Worm (Caenorhabditis elegans): ENCODE measurements around the gene nhr-99.

The nhr-99 gene

DNA sequence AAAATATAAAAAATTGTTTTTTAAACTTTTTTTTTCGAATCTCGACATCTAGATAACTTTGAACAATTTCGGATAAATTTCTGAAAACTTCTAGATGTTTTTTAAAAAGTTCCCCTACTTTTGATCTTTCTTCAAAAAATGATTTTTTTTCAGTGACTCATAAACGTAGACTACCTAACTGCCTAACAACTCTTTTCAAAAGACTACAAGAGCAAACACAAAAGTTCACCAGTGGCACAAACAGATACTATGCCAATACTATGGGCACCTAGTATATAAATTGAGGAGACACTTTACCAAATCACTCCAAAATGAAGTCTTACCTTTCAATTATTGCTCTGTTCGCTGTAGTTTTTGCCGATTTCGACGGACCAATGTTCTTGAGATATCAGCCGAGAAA, 29.1 kb downstream of the nhr-99 start, which contains the start of gene srlf-35:
srlf-35 (plus strand) TSS at position 301 of the 400 bp plus-strand sequence.
- TF ChIP-seq nhr-28 (tag; optimal IDR thresholded peaks at IDR 0.05) (no peak), ceh-39 (tag; optimal IDR thresholded peaks at IDR 0.05) (no peak)

DNA sequence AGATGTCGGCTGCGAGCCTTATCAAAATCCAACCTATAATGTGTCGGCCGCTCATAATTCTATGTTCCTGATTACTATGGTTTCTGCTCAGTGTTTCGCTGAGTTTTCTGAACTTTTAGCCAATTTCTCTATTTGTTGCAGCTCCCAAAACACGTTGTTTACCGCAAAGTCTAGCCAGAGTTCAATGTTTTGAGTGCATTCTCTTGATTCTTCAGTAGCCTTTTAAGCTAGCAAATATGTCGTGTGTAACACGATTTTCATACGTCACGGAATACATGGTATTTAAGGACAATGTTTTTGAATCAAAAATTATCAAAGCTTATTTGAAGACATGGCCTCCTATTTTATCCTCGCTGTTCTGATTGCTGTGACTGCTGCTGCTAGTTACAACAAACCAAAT, 30.6 kb downstream of the nhr-99 start, which contains the start of gene srlf-19:
srlf-19 (plus strand) TSS at position 301 of the 400 bp plus-strand sequence.
- no peak for TF ChIP-seq hlh-1 (tag; optimal IDR thresholded peaks at IDR 0.05)

DNA sequence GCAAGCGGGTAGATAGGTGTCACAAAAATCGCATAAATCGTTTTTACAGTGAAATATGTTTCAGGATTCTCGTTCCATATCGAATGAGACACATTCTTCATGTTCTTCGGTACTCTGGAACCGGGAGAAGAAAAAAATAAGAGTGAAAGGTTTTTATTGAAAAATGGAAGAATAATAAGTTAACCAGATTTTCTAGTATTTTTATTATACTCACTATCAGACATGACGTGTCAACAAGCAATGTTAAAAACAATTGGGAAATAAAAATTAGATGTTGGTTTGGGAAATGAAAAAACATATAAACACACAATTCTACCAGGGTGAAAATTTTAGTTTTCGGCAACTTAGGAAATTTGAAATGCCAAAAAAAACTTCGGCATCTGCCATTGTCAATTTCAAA, 37.8 kb downstream of the nhr-99 start, which contains the start of gene srh-37:
srh-37 (minus strand) TSS at position 101 of the 400 bp plus-strand sequence.
- TF ChIP-seq nhr-12 (tag; optimal IDR thresholded peaks at IDR 0.05) (no peak), unc-62 (GFP tag; optimal IDR thresholded peaks at IDR 0.05) (no peak), pha-4 (tag; optimal IDR thresholded peaks at IDR 0.05) (no peak), nhr-237 (tag; optimal IDR thresholded peaks at IDR 0.05) (no peak), ceh-43 (GFP tag; optimal IDR thresholded peaks at IDR 0.05) (no peak)

DNA sequence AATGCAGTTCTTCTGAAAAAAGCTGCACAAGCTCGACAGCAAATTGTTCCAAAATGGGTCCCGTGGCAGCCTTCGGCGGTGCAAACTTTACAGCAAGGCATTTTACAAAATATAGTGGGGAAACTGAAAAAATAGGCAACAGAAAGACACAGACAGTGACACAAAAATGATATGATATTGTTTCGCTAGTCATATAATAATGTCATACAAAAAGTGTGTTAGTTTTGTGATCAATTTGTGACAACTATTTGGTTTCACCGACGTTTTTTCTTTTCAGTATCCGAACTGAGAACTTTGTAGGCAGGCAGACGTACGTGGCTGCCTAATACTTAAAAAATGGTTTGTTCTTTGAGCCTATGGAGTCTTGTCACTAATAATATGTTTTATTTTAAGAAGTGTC, 44.9 kb downstream of the nhr-99 start, which contains the start of gene nhr-210:
nhr-210 (minus strand) TSS at position 101 of the 400 bp plus-strand sequence.
- TF ChIP-seq ztf-11 (tag; optimal IDR thresholded peaks at IDR 0.05) (no peak), ham-2 (GFP tag; optimal IDR thresholded peaks at IDR 0.05) (no peak), nhr-76 (tag; optimal IDR thresholded peaks at IDR 0.05) (no peak), unc-39 (tag; optimal IDR thresholded peaks at IDR 0.05) (no peak), mep-1 (tag; optimal IDR thresholded peaks at IDR 0.05) (no peak), lin-13 (tag; optimal IDR thresholded peaks at IDR 0.05) (no peak), zip-8 (tag; optimal IDR thresholded peaks at IDR 0.05) (no peak), elt-1 (tag; optimal IDR thresholded peaks at IDR 0.05; ENCODE audit: borderline replicate concordance, insufficient read depth) (no peak)

DNA sequence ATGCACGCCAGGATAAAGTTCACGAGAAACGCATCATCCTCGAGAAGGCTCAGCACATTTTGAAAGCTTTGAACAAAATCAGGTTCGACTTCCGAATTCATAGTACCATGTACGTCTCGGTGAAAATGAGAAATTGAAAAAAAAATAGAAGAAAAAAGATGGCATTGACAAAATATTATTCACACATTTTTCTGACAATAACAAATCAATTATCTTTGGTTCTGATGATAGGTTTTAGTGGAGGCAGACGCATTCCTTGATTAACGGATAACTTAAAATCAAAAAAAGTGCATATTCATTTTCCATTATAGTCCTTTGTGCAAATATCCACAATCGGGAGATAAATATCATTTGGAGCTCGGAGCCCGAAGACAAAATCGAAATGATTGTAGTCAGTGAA, 46.9 kb downstream of the nhr-99 start, which contains the start of gene srw-107:
srw-107 (minus strand) TSS at position 101 of the 400 bp plus-strand sequence.
- TF ChIP-seq cnd-1 (tag; optimal IDR thresholded peaks at IDR 0.05) (no peak), bed-3 (GFP tag; optimal IDR thresholded peaks at IDR 0.05) (no peak), ceh-43 (GFP tag; optimal IDR thresholded peaks at IDR 0.05) (no peak), mab-5 (tag; optimal IDR thresholded peaks at IDR 0.05) (no peak), ham-2 (GFP tag; optimal IDR thresholded peaks at IDR 0.05) (no peak), pha-4 (tag; optimal IDR thresholded peaks at IDR 0.05) (no peak), mls-2 (tag; optimal IDR thresholded peaks at IDR 0.05) (no peak), unc-39 (tag; optimal IDR thresholded peaks at IDR 0.05) (no peak), unc-62 (GFP tag; optimal IDR thresholded peaks at IDR 0.05) (no peak), nhr-2 (tag; optimal IDR thresholded peaks at IDR 0.05) (no peak), ztf-11 (tag; optimal IDR thresholded peaks at IDR 0.05) (no peak), unc-120 (tag; optimal IDR thresholded peaks at IDR 0.05; ENCODE audit: poor library complexity, severe bottlenecking) (no peak), mep-1 (tag; optimal IDR thresholded peaks at IDR 0.05) (no peak), elt-1 (tag; optimal IDR thresholded peaks at IDR 0.05; ENCODE audit: borderline replicate concordance, insufficient read depth) (no peak), lin-13 (tag; optimal IDR thresholded peaks at IDR 0.05) (no peak), sem-2 (GFP tag; optimal IDR thresholded peaks at IDR 0.05) (no peak), elt-3 (tag; optimal IDR thresholded peaks at IDR 0.05) (no peak), lsy-2 (tag; optimal IDR thresholded peaks at IDR 0.05) (no peak), snpc-4 (tag; optimal IDR thresholded peaks at IDR 0.05) (no peak)

DNA sequence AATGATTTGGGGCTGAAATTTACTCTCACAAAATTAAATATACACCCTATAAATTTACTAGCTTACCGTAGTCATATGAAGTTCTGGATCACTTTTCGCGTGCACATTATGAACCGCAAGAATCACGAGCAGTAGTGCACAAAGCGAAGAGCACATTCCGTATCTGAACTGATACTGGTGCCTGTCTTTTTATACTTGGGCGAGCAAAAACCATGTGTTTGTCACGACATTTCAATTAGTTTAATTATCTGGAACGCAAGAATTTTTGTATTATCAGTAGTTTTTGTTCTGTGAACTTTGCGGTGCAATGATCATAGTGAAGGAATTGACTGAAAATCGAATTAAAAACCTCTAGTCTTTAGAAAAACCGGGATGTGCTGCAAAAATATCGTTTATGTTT, 49.5 kb downstream of the nhr-99 start, which contains the start of gene lipl-3:
lipl-3 (minus strand) TSS at position 161 of the 400 bp plus-strand sequence.
- TF ChIP-seq ces-1 (GFP tag; optimal IDR thresholded peaks at IDR 0.05) (no peak), ham-2 (GFP tag; optimal IDR thresholded peaks at IDR 0.05) (no peak), nhr-2 (tag; optimal IDR thresholded peaks at IDR 0.05) (no peak), blmp-1 (tag; optimal IDR thresholded peaks at IDR 0.05) (no peak), unc-120 (tag; optimal IDR thresholded peaks at IDR 0.05; ENCODE audit: poor library complexity, severe bottlenecking) (no peak), nhr-76 (tag; optimal IDR thresholded peaks at IDR 0.05) (no peak), ceh-43 (GFP tag; optimal IDR thresholded peaks at IDR 0.05) (no peak), mls-2 (tag; optimal IDR thresholded peaks at IDR 0.05) (no peak), ceh-39 (tag; optimal IDR thresholded peaks at IDR 0.05) (no peak), elt-3 (tag; optimal IDR thresholded peaks at IDR 0.05) (no peak), hlh-1 (tag; optimal IDR thresholded peaks at IDR 0.05) (no peak), mep-1 (tag; optimal IDR thresholded peaks at IDR 0.05) (no peak), nhr-12 (tag; optimal IDR thresholded peaks at IDR 0.05) (no peak), nhr-237 (tag; optimal IDR thresholded peaks at IDR 0.05) (no peak), ceh-83 (GFP tag; optimal IDR thresholded peaks at IDR 0.05) (no peak)

All from whole organism, mixed stage, embryonic.